Worm (Caenorhabditis elegans) whole organism, mixed stage, embryonic: ENCODE data around the gene math-34.
"Not testable (repeated sequence)": the region's sequence is repeated elsewhere in the genome, so short reads cannot be mapped to it uniquely, and the experiment has no call there.

Source experiments
- bed-3 ChIP-seq: fragments of 200-800 bp; sonication (Bioruptor generic); optimal IDR thresholded peaks from 3 replicates; lab custom pipeline; 2018; ENCODE audit warnings: mild to moderate bottlenecking, missing genetic modification characterization, moderate library complexity, missing compliant biosample characterization
- cnd-1 ChIP-seq: fragments of 200-800 bp; sonication (Bioruptor generic); optimal IDR thresholded peaks from 2 replicates; lab custom pipeline; 2018; ENCODE audit warnings: mild to moderate bottlenecking, missing genetic modification characterization, missing compliant biosample characterization
- lin-13 ChIP-seq: fragments of 150-350 bp; optimal IDR thresholded peaks from 2 replicates; lab custom pipeline; 2014; ENCODE audit warnings: missing biosample characterization, missing genetic modification characterization
- lsy-2 ChIP-seq: fragments of 150-350 bp; optimal IDR thresholded peaks from 2 replicates; lab custom pipeline; 2014; ENCODE audit warnings: missing biosample characterization, missing genetic modification characterization
- nhr-76 ChIP-seq: sonication (generic microtip); optimal IDR thresholded peaks from 2 replicates; lab custom pipeline; 2017; ENCODE audit warnings: missing biosample characterization, missing genetic modification characterization
- snpc-4 ChIP-seq: fragments of 150-350 bp; optimal IDR thresholded peaks from 2 replicates; lab custom pipeline; 2014; ENCODE audit warnings: missing biosample characterization, missing genetic modification characterization
- unc-39 ChIP-seq: fragments of 150-350 bp; optimal IDR thresholded peaks from 2 replicates; lab custom pipeline; 2014; ENCODE audit warnings: missing biosample characterization, missing genetic modification characterization
- unc-62 ChIP-seq: fragments of 150-350 bp; optimal IDR thresholded peaks from 2 replicates; lab custom pipeline; 2014; ENCODE audit warnings: missing biosample characterization, missing genetic modification reagents, missing genetic modification characterization
- ztf-11 ChIP-seq: fragments of 150-350 bp; optimal IDR thresholded peaks from 2 replicates; lab custom pipeline; 2014; ENCODE audit warnings: missing biosample characterization, missing genetic modification characterization

- not testable (repeated sequence) for TF ChIP-seq lsy-2; nhr-76 (tag; lab: Kevin White, UChicago); unc-39 (tag; lab: Kevin White, UChicago); snpc-4; unc-62 (GFP tag; lab: Kevin White, UChicago); bed-3 (GFP tag; lab: Kevin White, UChicago); lin-13; cnd-1 (tag; lab: Kevin White, UChicago); ztf-11 (tag; lab: Kevin White, UChicago)
These were observed 26.0 kb downstream of the math-34 start, which contains the start of gene K02E7.7 for ce11 chrII:1054724-1055123.
